Worm (Caenorhabditis elegans): Measurements from ENCODE around the gene pals-37.

pals-37 gene

ce11 chrV:12470324-12470723 is 29.0 kb upstream of the pals-37 start:
- TF ChIP-seq pha-4 (GFP tag; IDR thresholded peaks at IDR 0.05): no peak
- no peak for TF ChIP-seq pha-4 (tag; optimal IDR thresholded peaks at IDR 0.05)
- TF ChIP-seq unc-62 (GFP tag; optimal IDR thresholded peaks at IDR 0.05 in 1 of 2): peak in 1 of 2 experiments; percentile 96
- no peak for TF ChIP-seq unc-62 (tag; optimal IDR thresholded peaks at IDR 0.05)

ce11 chrV:12468363-12468762 is 27.0 kb upstream of the pals-37 start, which contains the start of gene F28C1.3:
Gene F28C1.3, plus strand, starts transcription at chrV:12468663.
- TF ChIP-seq spr-1 (tag; optimal IDR thresholded peaks at IDR 0.05) (no peak), zag-1 (tag; optimal IDR thresholded peaks at IDR 0.05) (no peak), nhr-41 (GFP tag; IDR thresholded peaks at IDR 0.05) (no peak), tra-1 (GFP tag; IDR thresholded peaks at IDR 0.05) (no peak), cey-2 (tag; optimal IDR thresholded peaks at IDR 0.05; ENCODE audit: borderline replicate concordance, insufficient read depth) (no peak), nhr-76 (tag; optimal IDR thresholded peaks at IDR 0.05) (no peak), nhr-102 (tag; optimal IDR thresholded peaks at IDR 0.05) (no peak), ztf-11 (tag; optimal IDR thresholded peaks at IDR 0.05) (no peak), ces-1 (GFP tag; optimal IDR thresholded peaks at IDR 0.05) (no peak), nhr-6 (tag; optimal IDR thresholded peaks at IDR 0.05) (no peak), nhr-25 (tag; optimal IDR thresholded peaks at IDR 0.05; ENCODE audit: borderline replicate concordance, insufficient read depth) (no peak), rbr-2 (tag; optimal IDR thresholded peaks at IDR 0.05) (no peak), T20F7.1 (GFP tag; optimal IDR thresholded peaks at IDR 0.05) (no peak), lin-29 (GFP tag; IDR thresholded peaks at IDR 0.05) (no peak), lin-1 (GFP tag; IDR thresholded peaks at IDR 0.05) (no peak), mxl-2 (GFP tag; conservative IDR thresholded peaks at IDR 0.05) (no peak)

DNA sequence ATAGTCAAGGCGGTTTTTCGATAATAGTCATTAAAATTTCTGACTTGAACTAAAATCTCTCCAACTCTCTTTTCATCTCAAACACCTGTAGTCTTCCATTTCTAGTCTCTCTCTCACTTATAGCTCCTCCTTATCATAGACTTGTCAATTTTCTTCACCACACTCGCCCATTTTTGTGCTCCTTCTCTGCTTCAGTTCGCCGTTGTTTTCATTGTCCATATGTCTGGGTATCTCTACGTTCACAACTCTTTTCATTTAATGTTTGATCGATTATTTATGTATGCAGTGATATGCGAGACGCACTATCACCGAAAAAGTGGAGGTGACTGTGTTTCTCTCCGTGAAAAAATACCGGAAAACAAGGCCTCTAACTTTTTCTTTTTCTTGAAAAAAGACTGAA is 26.4 kb upstream of the pals-37 start:
- TF ChIP-seq mdl-1 (tag; optimal IDR thresholded peaks at IDR 0.05) (no peak), aha-1 (tag) (no peak), lim-7 (GFP tag; IDR thresholded peaks at IDR 0.05) (no peak), spr-1 (tag; optimal IDR thresholded peaks at IDR 0.05) (no peak), tag-97 (GFP tag; IDR thresholded peaks at IDR 0.05) (no peak), ces-1 (GFP tag; optimal IDR thresholded peaks at IDR 0.05) (no peak), fkh-10 (GFP tag; optimal IDR thresholded peaks at IDR 0.05) (no peak), pqm-1 (tag; optimal IDR thresholded peaks at IDR 0.05) (peak; percentile 96), Y5F2A.4 (GFP tag; optimal IDR thresholded peaks at IDR 0.05) (no peak), ceh-44 (GFP tag; IDR thresholded peaks at IDR 0.05) (no peak), php-3 (GFP tag; IDR thresholded peaks at IDR 0.05) (peak; percentile 90), nhr-48 (tag; optimal IDR thresholded peaks at IDR 0.05) (no peak), madf-9 (GFP tag; conservative IDR thresholded peaks at IDR 0.05) (no peak), ceh-28 (tag; optimal IDR thresholded peaks at IDR 0.05) (no peak), nhr-28 (tag; optimal IDR thresholded peaks at IDR 0.05) (peak; percentile 94), nhr-6 (tag; optimal IDR thresholded peaks at IDR 0.05) (no peak), F10B5.3 (tag; optimal IDR thresholded peaks at IDR 0.05) (no peak), T26A8.4 (GFP tag; IDR thresholded peaks at IDR 0.05) (no peak), egl-27 (tag; optimal IDR thresholded peaks at IDR 0.05) (no peak), saeg-2 (GFP tag; IDR thresholded peaks at IDR 0.05) (no peak), ceh-32 (tag; optimal IDR thresholded peaks at IDR 0.05; ENCODE audit: poor library complexity) (no peak), nhr-11 (tag; optimal IDR thresholded peaks at IDR 0.05) (peak; percentile 9), Y105C5A.15 (GFP tag; IDR thresholded peaks at IDR 0.05) (no peak), dmd-6 (GFP tag; IDR thresholded peaks at IDR 0.05) (peak; percentile 93), mes-2 (tag; optimal IDR thresholded peaks at IDR 0.05; ENCODE audit: poor library complexity, severe bottlenecking) (peak; percentile 42), dve-1 (tag; optimal IDR thresholded peaks at IDR 0.05; ENCODE audit: insufficient read depth) (peak; percentile 71), nhr-102 (tag; optimal IDR thresholded peaks at IDR 0.05) (peak; percentile 37), rbr-2 (tag; optimal IDR thresholded peaks at IDR 0.05) (no peak), lin-39 (tag; optimal IDR thresholded peaks at IDR 0.05) (no peak), F44E2.7 (GFP tag; IDR thresholded peaks at IDR 0.05) (no peak), fos-1 (tag; optimal IDR thresholded peaks at IDR 0.05) (peak; percentile 11), nhr-76 (tag; optimal IDR thresholded peaks at IDR 0.05) (no peak), skn-1 (tag; optimal IDR thresholded peaks at IDR 0.05) (no peak), ceh-62 (tag; optimal IDR thresholded peaks at IDR 0.05) (no peak), ZK546.5 (tag; optimal IDR thresholded peaks at IDR 0.05) (no peak), mxl-2 (GFP tag; conservative IDR thresholded peaks at IDR 0.05) (no peak)
